Worm (Caenorhabditis elegans): ENCODE data around the gene cnc-3.

- TF ChIP-seq hsf-1 (GFP tag; IDR thresholded peaks at IDR 0.05), result no peak
- no peak for TF ChIP-seq F52B5.7 (tag; optimal IDR thresholded peaks at IDR 0.05)
- TF ChIP-seq pha-4 (tag; optimal IDR thresholded peaks at IDR 0.05), result no peak
- no peak for TF ChIP-seq madf-6 (GFP tag; IDR thresholded peaks at IDR 0.05)
- TF ChIP-seq dox-1 (GFP tag; IDR thresholded peaks at IDR 0.05), result no peak
- TF ChIP-seq him-1 (tag; optimal IDR thresholded peaks at IDR 0.05), result no peak
- no peak for TF ChIP-seq nhr-120 (GFP tag; IDR thresholded peaks at IDR 0.05)
- no peak for TF ChIP-seq ztf-28 (GFP tag; IDR thresholded peaks at IDR 0.05)
Measured at ce11 chrV:1447724-1448123, at the start of gene cnc-3.
